Worm (Caenorhabditis elegans) whole organism, L1 larva: ENCODE measurements around the gene C03A7.13.

Source experiments
- egl-13 ChIP-seq: sonication (generic microtip); optimal IDR thresholded peaks from 2 replicates; lab custom pipeline; 2016; ENCODE audit warnings: missing genotype, missing genetic modification reagents, missing genetic modification characterization, missing compliant biosample characterization
- egl-27 ChIP-seq, 2 experiments: fragments of 150-350 bp in 1 of 2; sonication (generic microtip); optimal IDR thresholded peaks; 3 replicates each; lab custom pipeline; 2017 to 2018; ENCODE audit warnings: missing biosample characterization in 2 of 2, missing genetic modification characterization in 2 of 2, missing genetic modification reagents in 2 of 2
- mep-1 ChIP-seq: fragments of 150-350 bp; optimal IDR thresholded peaks from 2 replicates; lab custom pipeline; 2014; ENCODE audit warnings: missing biosample characterization, missing genetic modification characterization
- nhr-11 ChIP-seq: fragments of 150-350 bp; optimal IDR thresholded peaks from 2 replicates; lab custom pipeline; 2014; ENCODE audit warnings: missing biosample characterization, missing genetic modification characterization
- nhr-76 ChIP-seq: sonication (generic microtip); optimal IDR thresholded peaks from 2 replicates; lab custom pipeline; 2017; ENCODE audit warnings: missing biosample characterization, missing genetic modification characterization
- pqm-1 ChIP-seq: sonication (generic microtip); optimal IDR thresholded peaks from 3 replicates; lab custom pipeline; 2017; ENCODE audit warnings: missing biosample characterization, missing genetic modification characterization
- unc-62 ChIP-seq: fragments of 150-350 bp; optimal IDR thresholded peaks from 2 replicates; lab custom pipeline; 2014; ENCODE audit warnings: missing biosample characterization, missing genetic modification reagents, missing genetic modification characterization
- zag-1 ChIP-seq: fragments of 150-350 bp; optimal IDR thresholded peaks from 2 replicates; lab custom pipeline; 2014; ENCODE audit warnings: missing biosample characterization, missing genetic modification characterization

DNA sequence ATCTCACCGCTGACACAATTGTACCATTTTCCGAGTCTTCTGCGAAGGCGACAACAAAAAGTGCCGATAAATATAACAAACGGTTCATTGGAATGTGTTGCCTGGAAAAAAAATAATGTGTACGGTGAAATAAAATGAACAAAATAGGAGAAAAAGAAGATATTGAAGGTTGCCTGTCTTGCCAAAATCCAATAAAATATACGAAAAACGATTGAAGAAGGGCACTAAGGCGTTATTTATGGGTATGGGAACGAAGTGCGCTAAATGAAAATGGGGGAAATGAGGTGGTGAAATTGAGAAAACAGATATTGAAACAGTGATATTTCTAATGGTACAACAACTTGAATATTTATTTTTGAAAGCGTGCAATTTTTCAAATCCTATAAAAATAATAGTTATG is 5.9 kb upstream of the C03A7.13 start, which contains the start of gene Y47A7.2:
- no peak for TF ChIP-seq nhr-11 (tag; lab: Kevin White, UChicago)
- TF ChIP-seq pqm-1 (tag; lab: Kevin White, UChicago), result no peak
- TF ChIP-seq mep-1, result no peak
- no peak for TF ChIP-seq nhr-76 (tag; lab: Kevin White, UChicago)
- no peak for TF ChIP-seq egl-27 (tag; optimal IDR thresholded peaks at IDR 0.05; lab: Kevin White, UChicago)
- no peak for TF ChIP-seq zag-1 (tag; lab: Kevin White, UChicago)
- no peak for TF ChIP-seq egl-13 (tag; lab: Kevin White, UChicago)
- TF ChIP-seq unc-62 (GFP tag; lab: Kevin White, UChicago), result no peak
